Fruit fly (Drosophila melanogaster): ENCODE data around the gene CG9213.

The CG9213 gene

DNA sequence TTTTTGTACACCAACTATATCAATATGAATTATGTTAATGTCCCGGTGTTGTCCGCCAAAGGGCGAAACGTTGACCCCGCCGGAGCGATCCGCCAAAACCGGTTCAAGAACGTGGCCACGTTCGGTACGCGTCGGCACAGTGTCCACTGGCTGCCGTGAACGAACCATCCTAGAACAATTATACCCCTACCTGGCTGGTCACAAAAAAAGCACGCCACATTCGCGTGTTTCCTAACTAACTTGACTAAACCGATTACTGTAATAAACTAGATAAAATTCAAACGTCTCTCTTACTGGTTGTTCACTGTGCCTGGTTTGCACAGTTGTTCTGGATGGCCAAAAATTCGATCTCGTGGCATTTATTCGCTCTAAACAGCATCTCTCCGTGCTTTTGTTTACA is 5.2 kb upstream of the CG9213 start (continued):
- peak; percentile 91 for TF ChIP-seq CG32772 (GFP tag; IDR thresholded peaks at IDR 0.05)
- TF ChIP-seq sima (GFP tag; optimal IDR thresholded peaks at IDR 0.05) = peak; percentile 77
- peak; percentile 98 for TF ChIP-seq sens (GFP tag)
- peak; percentile 93 for TF ChIP-seq otp (GFP tag; IDR thresholded peaks at IDR 0.05)
- TF ChIP-seq insv (GFP tag; optimal IDR thresholded peaks at IDR 0.05) = peak in 1 of 2 experiments; percentile 51
- TF ChIP-seq Fer2 (tag; optimal IDR thresholded peaks at IDR 0.05) = peak; percentile 82
- peak; percentile 78 for TF ChIP-seq stc (GFP tag; IDR thresholded peaks at IDR 0.05)
- peak; percentile 97 for TF ChIP-seq CG9215 (GFP tag; IDR thresholded peaks at IDR 0.05)
- peak; percentile 88 for TF ChIP-seq CG4730 (GFP tag; IDR thresholded peaks at IDR 0.05)
- peak; percentile 90 for TF ChIP-seq repo (GFP tag; optimal IDR thresholded peaks at IDR 0.05)
- peak; percentile 92 for TF ChIP-seq schlank (tag; optimal IDR thresholded peaks at IDR 0.05)
- TF ChIP-seq jigr1 (GFP tag; IDR thresholded peaks at IDR 0.05) = peak; percentile 73; the same call in 2 of the 3 replicates
- peak; percentile 76 for TF ChIP-seq CG4707 (GFP tag; optimal IDR thresholded peaks at IDR 0.05)
- TF ChIP-seq CG6254 (GFP tag; optimal IDR thresholded peaks at IDR 0.05) = peak; percentile 82
- TF ChIP-seq Hsf (GFP tag; optimal IDR thresholded peaks at IDR 0.05) = peak; percentile 90
- TF ChIP-seq disco-r (GFP tag; optimal IDR thresholded peaks at IDR 0.05) = peak; percentile 74
- TF ChIP-seq CG10565 (GFP tag; optimal IDR thresholded peaks at IDR 0.05) = peak; percentile 62
- TF ChIP-seq Max (GFP tag; optimal IDR thresholded peaks at IDR 0.05) = peak; percentile 83
- TF ChIP-seq Jarid2 (GFP tag; optimal IDR thresholded peaks at IDR 0.05) = no peak
- peak; percentile 77 for TF ChIP-seq CG10431 (GFP tag; optimal IDR thresholded peaks at IDR 0.05)
- peak; percentile 77 for TF ChIP-seq kay (GFP tag; optimal IDR thresholded peaks at IDR 0.05)
- TF ChIP-seq CG5245 (GFP tag; optimal IDR thresholded peaks at IDR 0.05) = peak; percentile 92
- TF ChIP-seq CG12236 (GFP tag; optimal IDR thresholded peaks at IDR 0.05) = peak; percentile 72
- peak; percentile 77 for TF ChIP-seq CG6654 (GFP tag; optimal IDR thresholded peaks at IDR 0.05)
- TF ChIP-seq CG17359 (tag; optimal IDR thresholded peaks at IDR 0.05) = peak; percentile 87
- TF ChIP-seq CG33213 (GFP tag; optimal IDR thresholded peaks at IDR 0.05) = peak; percentile 86
- no peak for TF ChIP-seq nau (GFP tag; optimal IDR thresholded peaks at IDR 0.05)
- peak; percentile 84 for TF ChIP-seq CG1602 (GFP tag; optimal IDR thresholded peaks at IDR 0.05)
- TF ChIP-seq Ets65A (GFP tag) = peak; percentile 97
- TF ChIP-seq CG18011 (GFP tag; optimal IDR thresholded peaks at IDR 0.05) = peak; percentile 76
- peak; percentile 45 for TF ChIP-seq MESR4 (GFP tag; optimal IDR thresholded peaks at IDR 0.05)
- TF ChIP-seq CG3407 (GFP tag; optimal IDR thresholded peaks at IDR 0.05) = peak; percentile 76
- no peak for TF ChIP-seq Opbp (GFP tag; IDR thresholded peaks at IDR 0.05; ENCODE audit: partially characterized antibody)
- TF ChIP-seq onecut (GFP tag; IDR thresholded peaks at IDR 0.05) = peak; percentile 87
- peak; percentile 81 for TF ChIP-seq CG6683 (GFP tag; optimal IDR thresholded peaks at IDR 0.05)
- peak; percentile 84 for TF ChIP-seq shn (GFP tag; optimal IDR thresholded peaks at IDR 0.05)
- peak; percentile 82 for TF ChIP-seq CG12744 (GFP tag; optimal IDR thresholded peaks at IDR 0.05)
- peak; percentile 89 for TF ChIP-seq CG11085 (GFP tag; IDR thresholded peaks at IDR 0.05)
- peak; percentile 75 for TF ChIP-seq Atf3 (GFP tag; optimal IDR thresholded peaks at IDR 0.05)
- TF ChIP-seq emc (GFP tag; optimal IDR thresholded peaks at IDR 0.05) = peak; percentile 80
- no peak for TF ChIP-seq pan (optimal IDR thresholded peaks at IDR 0.05)
- peak in 1 of 2 experiments; percentile 93 for TF ChIP-seq pan (GFP tag; optimal IDR thresholded peaks at IDR 0.05 in 1 of 2, IDR thresholded peaks at IDR 0.05 in 1 of 2)
- peak; percentile 90 for TF ChIP-seq H15 (GFP tag; IDR thresholded peaks at IDR 0.05)
- peak; percentile 93 for TF ChIP-seq gsb (GFP tag; IDR thresholded peaks at IDR 0.05)
- peak; percentile 78 for TF ChIP-seq Adf1 (GFP tag; IDR thresholded peaks at IDR 0.05)
- TF ChIP-seq CG2199 (GFP tag; IDR thresholded peaks at IDR 0.05) = no peak
- TF ChIP-seq Poxn (GFP tag; IDR thresholded peaks at IDR 0.05) = peak; percentile 90
- peak; percentile 69 for TF ChIP-seq ewg (GFP tag; optimal IDR thresholded peaks at IDR 0.05)
- peak; percentile 83 for TF ChIP-seq fu2 (GFP tag; optimal IDR thresholded peaks at IDR 0.05)
- TF ChIP-seq Awh (GFP tag; IDR thresholded peaks at IDR 0.05) = peak; percentile 90
- TF ChIP-seq CG3726 (GFP tag; IDR thresholded peaks at IDR 0.05) = peak; percentile 68; the same call in 1 of the 3 replicates
- peak; percentile 89 for TF ChIP-seq cas (GFP tag; IDR thresholded peaks at IDR 0.05)
